Fruit fly (Drosophila melanogaster) whole organism, prepupa: Measurements from ENCODE around the gene Set8.

ENCODE experiments used
- CG16779 ChIP-seq: fragments of 200-800 bp; sonication (Bioruptor generic); optimal IDR thresholded peaks from 3 replicates; lab custom pipeline; 2017; ENCODE audit warnings: missing biosample characterization, mild to moderate bottlenecking, missing genetic modification characterization
- CG3032 ChIP-seq: fragments of 200-800 bp; optimal IDR thresholded peaks from 2 replicates; lab custom pipeline; 2019; ENCODE audit warnings: missing biosample characterization, mild to moderate bottlenecking, missing genetic modification characterization, moderate library complexity
- CG8119 ChIP-seq: fragments of 200-800 bp; sonication (Bioruptor generic); IDR thresholded peaks from 3 replicates; pipeline ENCODE4 v1.3.6; 2022; ENCODE audit warnings: missing biosample characterization, missing genetic modification characterization
- Ets96B ChIP-seq: fragments of 200-800 bp; optimal IDR thresholded peaks from 2 replicates; lab custom pipeline; 2019; ENCODE audit warnings: missing biosample characterization, mild to moderate bottlenecking, missing genetic modification characterization, moderate library complexity
- Gug ChIP-seq: fragments of 200-800 bp; sonication (Bioruptor generic); IDR thresholded peaks from 2 replicates; pipeline ENCODE4 v1.3.6; 2022; ENCODE audit warnings: missing biosample characterization, missing genetic modification characterization
- Hr38 ChIP-seq: sonication (Bioruptor generic); optimal IDR thresholded peaks from 2 replicates; lab custom pipeline; 2016; ENCODE audit warnings: missing biosample characterization, missing genetic modification characterization
- OdsH ChIP-seq: fragments of 200-800 bp; sonication (Bioruptor generic); optimal IDR thresholded peaks from 3 replicates; lab custom pipeline; 2016; ENCODE audit warnings: missing biosample characterization, missing genetic modification characterization
- fkh ChIP-seq: fragments of 200-800 bp; sonication (Bioruptor generic); optimal IDR thresholded peaks from 3 replicates; lab custom pipeline; 2017; ENCODE audit warnings: missing biosample characterization, mild to moderate bottlenecking, missing genetic modification characterization, moderate library complexity
- topi ChIP-seq: fragments of 200-800 bp; sonication (Bioruptor generic); optimal IDR thresholded peaks from 3 replicates; lab custom pipeline; 2016; ENCODE audit warnings: missing biosample characterization, missing genetic modification characterization

- TF ChIP-seq Hr38 (GFP tag; lab: Kevin White, UChicago): no peak
- TF ChIP-seq CG8119: no peak
- no peak for TF ChIP-seq OdsH (GFP tag; lab: Kevin White, UChicago)
- TF ChIP-seq CG3032 (tag; lab: Kevin White, UChicago): no peak
- TF ChIP-seq Gug (GFP tag; lab: Robert Waterston, UW): no peak
- no peak for TF ChIP-seq fkh
- no peak for TF ChIP-seq CG16779
- TF ChIP-seq Ets96B: no peak
- no peak for TF ChIP-seq topi
These were observed 16.9 kb downstream of the Set8 start for dm6 chr3R:14332735-14333134.
